ENCODE assay signal across 2 worm cellular contexts in genomic region chrII:13182295-13182694, ce11.
TF ChIP-seq lines count a peak whose summit lies in the region.

No protein-coding gene starts in this region.

TF ChIP-seq in whole organism, L4 larva, 104 proteins besides CTCF, POLR2A, EP300 and RAD21:
- peak; percentile 52 for TF ChIP-seq set-16 (GFP tag; IDR thresholded peaks at IDR 0.05; lab: Robert Waterston, UW)

TF ChIP-seq in whole organism, young adult, 124 proteins besides CTCF, POLR2A, EP300 and RAD21:
- TF ChIP-seq zfh-2 (GFP tag; conservative IDR thresholded peaks at IDR 0.05; lab: Robert Waterston, UW) (peak; percentile 72), egrh-3 (GFP tag; IDR thresholded peaks at IDR 0.05; lab: Robert Waterston, UW) (peak; percentile 33; the same call in 1 of the 2 replicates)
